Fruit fly (Drosophila melanogaster) whole organism, embryonic: ENCODE measurements around the gene CG12995.

ENCODE experiments used
- CG10147 ChIP-seq: fragments of 200-800 bp; sonication (Bioruptor generic); optimal IDR thresholded peaks from 2 replicates; lab custom pipeline; 2019; ENCODE audit warnings: missing biosample characterization, mild to moderate bottlenecking, missing genetic modification characterization, moderate library complexity
- CTCF ChIP-seq: fragments of 200-800 bp; sonication (Bioruptor generic); optimal IDR thresholded peaks from 2 replicates; lab custom pipeline; 2017; ENCODE audit warnings: missing biosample characterization, mild to moderate bottlenecking, missing genetic modification characterization, moderate library complexity
- Dek ChIP-seq: fragments of 200-800 bp; sonication (Bioruptor generic); optimal IDR thresholded peaks from 3 replicates; lab custom pipeline; 2019; ENCODE audit warnings: missing biosample characterization, mild to moderate bottlenecking, missing genetic modification characterization, moderate library complexity
- kay ChIP-seq: fragments of 200-800 bp; sonication (Bioruptor generic); optimal IDR thresholded peaks from 2 replicates; lab custom pipeline; 2016; ENCODE audit warnings: missing biosample characterization, missing genetic modification characterization

- TF ChIP-seq Dek (tag; lab: Kevin White, UChicago), result no peak
- TF ChIP-seq CG10147, result no peak
- TF ChIP-seq kay (GFP tag; lab: Kevin White, UChicago), result no peak
- TF ChIP-seq CTCF (GFP tag; lab: Kevin White, UChicago), result no peak
These were observed 2.2 kb upstream of the CG12995 start, which contains the start of gene CG18258 for dm6 chrX:17212007-17212406.
